Fruit fly (Drosophila melanogaster) whole organism, embryonic: ENCODE measurements around the gene CG9682.

Experiments
- CG10147 ChIP-seq: fragments of 200-800 bp; sonication (Bioruptor generic); optimal IDR thresholded peaks from 2 replicates; lab custom pipeline; 2019; ENCODE audit warnings: missing biosample characterization, mild to moderate bottlenecking, missing genetic modification characterization, moderate library complexity
- CG10274 ChIP-seq: fragments of 200-800 bp; sonication (Bioruptor generic); optimal IDR thresholded peaks from 3 replicates; lab custom pipeline; 2017; ENCODE audit warnings: missing biosample characterization, mild to moderate bottlenecking, missing genetic modification characterization
- CG11093 ChIP-seq: fragments of 200-800 bp; sonication (Bioruptor generic); IDR thresholded peaks from 3 replicates; pipeline ENCODE4 v1.3.6; 2022; ENCODE audit warnings: missing biosample characterization, missing genetic modification characterization
- CG11504 ChIP-seq: fragments of 200-800 bp; sonication (Bioruptor generic); optimal IDR thresholded peaks from 3 replicates; lab custom pipeline; 2019; ENCODE audit warnings: missing biosample characterization, mild to moderate bottlenecking, missing genetic modification characterization, moderate library complexity
- CG11696 ChIP-seq: fragments of 200-800 bp; sonication (Bioruptor generic); IDR thresholded peaks from 2 replicates; pipeline ENCODE4 v1.3.6; 2022; ENCODE audit warnings: missing biosample characterization, missing genetic modification characterization
- CG15073 ChIP-seq: fragments of 200-800 bp; sonication (Bioruptor generic); optimal IDR thresholded peaks from 2 replicates; lab custom pipeline; 2016; ENCODE audit warnings: missing biosample characterization, missing genetic modification characterization
- CG16779 ChIP-seq: fragments of 200-800 bp; sonication (Bioruptor generic); IDR thresholded peaks from 2 replicates; pipeline ENCODE4 v1.3.6; 2022; ENCODE audit warnings: missing biosample characterization, missing genetic modification characterization
- CG18476 ChIP-seq: fragments of 200-800 bp; sonication (Bioruptor generic); optimal IDR thresholded peaks from 2 replicates; lab custom pipeline; 2016; ENCODE audit warnings: missing biosample characterization, mild to moderate bottlenecking, missing genetic modification characterization
- CG2202 ChIP-seq: fragments of 200-800 bp; sonication (Bioruptor generic); optimal IDR thresholded peaks from 2 replicates; lab custom pipeline; 2018; ENCODE audit warnings: missing biosample characterization, mild to moderate bottlenecking, missing genetic modification characterization
- CG31388 ChIP-seq: fragments of 200-800 bp; sonication (Bioruptor generic); optimal IDR thresholded peaks from 2 replicates; lab custom pipeline; 2016; ENCODE audit warnings: missing biosample characterization, missing genetic modification characterization
- CG3281 ChIP-seq: fragments of 200-800 bp; sonication (Bioruptor generic); optimal IDR thresholded peaks from 3 replicates; lab custom pipeline; 2017; ENCODE audit warnings: missing biosample characterization, mild to moderate bottlenecking, missing genetic modification characterization
- CG34224 ChIP-seq: fragments of 200-800 bp; sonication (Bioruptor generic); IDR thresholded peaks from 3 replicates; pipeline ENCODE4 v1.3.6; 2022; ENCODE audit warnings: missing biosample characterization, missing genetic modification characterization; ENCODE audit not compliant: partially characterized antibody
- CG4617 ChIP-seq: fragments of 200-800 bp; sonication (Bioruptor generic); optimal IDR thresholded peaks from 3 replicates; lab custom pipeline; 2016; ENCODE audit warnings: missing biosample characterization, missing genetic modification characterization, borderline replicate concordance
- CG4730 ChIP-seq: fragments of 200-800 bp; sonication (Bioruptor generic); IDR thresholded peaks from 2 replicates; pipeline ENCODE4 v1.3.6; 2022; ENCODE audit warnings: missing biosample characterization, missing genetic modification characterization
- CG5953 ChIP-seq: fragments of 200-800 bp; sonication (Bioruptor generic); IDR thresholded peaks from 2 replicates; pipeline ENCODE4 v1.3.6; 2022; ENCODE audit warnings: missing biosample characterization, missing genetic modification characterization
- CG6175 ChIP-seq: fragments of 200-800 bp; sonication (Bioruptor generic); IDR thresholded peaks from 3 replicates; pipeline ENCODE4 v1.3.6; 2022; ENCODE audit warnings: missing biosample characterization, missing genetic modification characterization
- CG6254 ChIP-seq: fragments of 200-800 bp; sonication (Bioruptor generic); optimal IDR thresholded peaks from 3 replicates; lab custom pipeline; 2017; ENCODE audit warnings: mild to moderate bottlenecking, missing biosample characterization, missing genetic modification reagents, missing genetic modification characterization
- CG6813 ChIP-seq: fragments of 200-800 bp; sonication (Bioruptor generic); optimal IDR thresholded peaks from 2 replicates; lab custom pipeline; 2017; ENCODE audit warnings: missing biosample characterization, missing genetic modification characterization, mild to moderate bottlenecking, moderate library complexity, missing genetic modification reagents
- CG7372 ChIP-seq: fragments of 200-800 bp; sonication (Bioruptor generic); IDR thresholded peaks from 2 replicates; pipeline ENCODE4 v1.3.6; 2022; ENCODE audit warnings: missing biosample characterization, missing genetic modification characterization
- CG7987 ChIP-seq: fragments of 200-800 bp; sonication (Bioruptor generic); optimal IDR thresholded peaks from 2 replicates; lab custom pipeline; 2018; ENCODE audit warnings: missing biosample characterization, mild to moderate bottlenecking, missing genetic modification characterization, moderate library complexity
- CG8290 ChIP-seq, 3 experiments: fragments of 200-800 bp; sonication (Bioruptor generic); optimal IDR thresholded peaks; 2 replicates each; lab custom pipeline; 2016 to 2019; ENCODE audit warnings: missing biosample characterization in 3 of 3, missing genetic modification characterization in 3 of 3, mild to moderate bottlenecking in 2 of 3, moderate library complexity in 1 of 3
- CHES-1-like ChIP-seq: fragments of 200-800 bp; sonication (Bioruptor generic); optimal IDR thresholded peaks from 2 replicates; lab custom pipeline; 2016; ENCODE audit warnings: missing biosample characterization, missing genetic modification characterization
- Doc3 ChIP-seq: fragments of 200-800 bp; sonication (Bioruptor generic); IDR thresholded peaks from 3 replicates; pipeline ENCODE4 v1.3.6; 2022; ENCODE audit warnings: missing biosample characterization, missing genetic modification characterization; ENCODE audit not compliant: partially characterized antibody
- Fer1 ChIP-seq: fragments of 200-800 bp; sonication (Bioruptor generic); optimal IDR thresholded peaks from 2 replicates; lab custom pipeline; 2017; ENCODE audit warnings: missing biosample characterization, mild to moderate bottlenecking, missing genetic modification characterization
- H15 ChIP-seq: fragments of 200-800 bp; sonication (Bioruptor generic); IDR thresholded peaks from 3 replicates; pipeline ENCODE4 v1.3.6; 2022; ENCODE audit warnings: missing biosample characterization, missing genetic modification characterization
- H2.0 ChIP-seq: fragments of 200-800 bp; sonication (Bioruptor generic); IDR thresholded peaks from 2 replicates; pipeline ENCODE4 v1.3.6; 2022; ENCODE audit warnings: missing biosample characterization, missing genetic modification characterization
- HHEX ChIP-seq: fragments of 200-800 bp; sonication (Bioruptor generic); optimal IDR thresholded peaks from 3 replicates; lab custom pipeline; 2017; ENCODE audit warnings: missing biosample characterization, mild to moderate bottlenecking, missing genetic modification characterization, missing genetic modification reagents
- Hmx ChIP-seq: fragments of 200-800 bp; sonication (Bioruptor generic); optimal IDR thresholded peaks from 2 replicates; lab custom pipeline; 2016; ENCODE audit warnings: missing biosample characterization, missing genetic modification characterization
- Kr ChIP-seq: fragments of 200-800 bp; sonication (Bioruptor generic); optimal IDR thresholded peaks from 2 replicates; lab custom pipeline; 2017; ENCODE audit warnings: missing biosample characterization, mild to moderate bottlenecking, missing genetic modification characterization
- Mad ChIP-seq: fragments of 200-800 bp; sonication (Bioruptor generic); optimal IDR thresholded peaks from 2 replicates; lab custom pipeline; 2016; ENCODE audit warnings: missing biosample characterization, missing genetic modification characterization
- NC2α ChIP-seq: fragments of 200-800 bp; sonication (Bioruptor generic); optimal IDR thresholded peaks from 2 replicates; lab custom pipeline; 2016; ENCODE audit warnings: missing biosample characterization, missing genetic modification characterization
- Opbp ChIP-seq: fragments of 200-800 bp; sonication (Bioruptor generic); IDR thresholded peaks from 3 replicates; pipeline ENCODE4 v1.3.6; 2022; ENCODE audit warnings: missing biosample characterization, missing genetic modification characterization; ENCODE audit not compliant: partially characterized antibody
- PHDP ChIP-seq: fragments of 200-800 bp; sonication (Bioruptor generic); optimal IDR thresholded peaks from 3 replicates; lab custom pipeline; 2018; ENCODE audit warnings: missing biosample characterization, mild to moderate bottlenecking, missing genetic modification characterization, moderate library complexity
- ac ChIP-seq: fragments of 200-800 bp; sonication (Bioruptor generic); optimal IDR thresholded peaks from 3 replicates; lab custom pipeline; 2017; ENCODE audit warnings: missing biosample characterization, mild to moderate bottlenecking, missing genetic modification characterization
- bab2 ChIP-seq: fragments of 200-800 bp; sonication (Bioruptor generic); optimal IDR thresholded peaks from 2 replicates; lab custom pipeline; 2016; ENCODE audit warnings: missing biosample characterization, missing genetic modification characterization
- bcd ChIP-seq: fragments of 200-800 bp; sonication (Bioruptor generic); optimal IDR thresholded peaks from 2 replicates; lab custom pipeline; 2017; ENCODE audit warnings: missing biosample characterization, mild to moderate bottlenecking, missing genetic modification characterization
- bsh ChIP-seq, 2 experiments: fragments of 200-800 bp; sonication (Bioruptor generic); optimal IDR thresholded peaks; 2 replicates each; lab custom pipeline; 2017 to 2018; ENCODE audit warnings: mild to moderate bottlenecking in 2 of 2, missing biosample characterization in 2 of 2, missing genetic modification characterization in 2 of 2, moderate library complexity in 1 of 2
- chif ChIP-seq, 2 experiments: fragments of 200-800 bp; sonication (Bioruptor generic); optimal IDR thresholded peaks; 3 replicates each; lab custom pipeline; 2016; ENCODE audit warnings: missing biosample characterization in 2 of 2, missing genetic modification characterization in 2 of 2
- crol ChIP-seq: fragments of 200-800 bp; sonication (Bioruptor generic); IDR thresholded peaks from 2 replicates; pipeline ENCODE4 v1.3.6; 2022; ENCODE audit warnings: missing biosample characterization, missing genetic modification characterization
- da ChIP-seq: fragments of 200-800 bp; sonication (Bioruptor generic); optimal IDR thresholded peaks from 2 replicates; lab custom pipeline; 2016; ENCODE audit warnings: missing biosample characterization, missing genetic modification characterization
- ems ChIP-seq: fragments of 200-800 bp; sonication (Bioruptor generic); optimal IDR thresholded peaks from 3 replicates; lab custom pipeline; 2016; ENCODE audit warnings: missing biosample characterization, missing genetic modification characterization
- maf-S ChIP-seq: fragments of 200-800 bp; sonication (Bioruptor generic); optimal IDR thresholded peaks from 2 replicates; lab custom pipeline; 2016; ENCODE audit warnings: missing biosample characterization, missing genetic modification characterization
- ranshi ChIP-seq: fragments of 200-800 bp; sonication (Bioruptor generic); IDR thresholded peaks from 2 replicates; pipeline ENCODE4 v1.3.6; 2022; ENCODE audit warnings: missing biosample characterization, missing genetic modification characterization
- scrt ChIP-seq: fragments of 200-800 bp; sonication (Bioruptor generic); optimal IDR thresholded peaks from 2 replicates; lab custom pipeline; 2018; ENCODE audit warnings: missing biosample characterization, mild to moderate bottlenecking, missing genetic modification characterization, moderate library complexity
- sob ChIP-seq: fragments of 200-800 bp; sonication (Bioruptor generic); IDR thresholded peaks from 2 replicates; pipeline ENCODE4 v1.3.6; 2022; ENCODE audit warnings: missing biosample characterization, missing genetic modification characterization
- sqz ChIP-seq: fragments of 200-800 bp; sonication (Bioruptor generic); optimal IDR thresholded peaks from 3 replicates; lab custom pipeline; 2018; ENCODE audit warnings: missing biosample characterization, mild to moderate bottlenecking, missing genetic modification characterization
- tap ChIP-seq: fragments of 200-800 bp; optimal IDR thresholded peaks from 3 replicates; lab custom pipeline; 2019; ENCODE audit warnings: missing biosample characterization, mild to moderate bottlenecking, missing genetic modification characterization, moderate library complexity
- unpg ChIP-seq: fragments of 200-800 bp; sonication (Bioruptor generic); optimal IDR thresholded peaks from 3 replicates; lab custom pipeline; 2018; ENCODE audit warnings: missing biosample characterization, mild to moderate bottlenecking, missing genetic modification characterization, moderate library complexity
- wor ChIP-seq: fragments of 200-800 bp; sonication (Bioruptor generic); IDR thresholded peaks from 2 replicates; pipeline ENCODE4 v1.3.6; 2022; ENCODE audit warnings: missing biosample characterization, missing genetic modification characterization

The CG9682 gene

dm6 chr3R:30224577-30224976 lies 26.2 kb upstream of the CG9682 start (continued):
- peak in 1 of 2 experiments; percentile 26 for TF ChIP-seq bsh (GFP tag; optimal IDR thresholded peaks at IDR 0.05; lab: Kevin White, UChicago)
- peak; percentile 8 for TF ChIP-seq Fer1 (GFP tag; lab: Kevin White, UChicago)
- peak; percentile 35 for TF ChIP-seq CG11504

dm6 chr3R:30235253-30235652 lies 15.5 kb upstream of the CG9682 start:
- TF ChIP-seq Opbp (no peak), Kr (GFP tag; lab: Kevin White, UChicago) (no peak), Doc3 (GFP tag; lab: Robert Waterston, UW) (no peak), HHEX (GFP tag; lab: Kevin White, UChicago) (peak; percentile 17), Mad (no peak), CG10147 (no peak), CHES-1-like (GFP tag; lab: Kevin White, UChicago) (no peak), sob (0 out of 2 replicates have a peak, but pooled peaks have one; percentile 32), CG34224 (no peak), CG4617 (GFP tag; lab: Kevin White, UChicago) (no peak), bcd (GFP tag; lab: Kevin White, UChicago) (peak; percentile 18), crol (GFP tag; lab: Robert Waterston, UW) (no peak), CG4730 (no peak), CG18476 (GFP tag; lab: Kevin White, UChicago) (no peak), da (GFP tag; lab: Kevin White, UChicago) (no peak), sqz (GFP tag; lab: Kevin White, UChicago) (peak; percentile 4), CG15073 (GFP tag; lab: Kevin White, UChicago) (no peak), maf-S (no peak), CG2202 (tag; lab: Kevin White, UChicago) (no peak), CG10274 (GFP tag; lab: Kevin White, UChicago) (no peak), CG7987 (GFP tag; lab: Kevin White, UChicago) (no peak), ranshi (GFP tag; lab: Robert Waterston, UW) (peak; percentile 53; the same call in 1 of the 2 replicates), CG8290 (GFP tag; optimal IDR thresholded peaks at IDR 0.05; lab: Kevin White, UChicago) (no peak), CG8290 (tag; optimal IDR thresholded peaks at IDR 0.05; lab: Kevin White, UChicago) (no peak), CG5953 (GFP tag; lab: Robert Waterston, UW) (no peak), Hmx (GFP tag; lab: Kevin White, UChicago) (no peak), unpg (peak; percentile 49), CG16779 (GFP tag; lab: Robert Waterston, UW) (no peak), CG6254 (GFP tag; lab: Kevin White, UChicago) (peak; percentile 23), H2.0 (GFP tag; lab: Robert Waterston, UW) (0 out of 2 replicates have a peak, but pooled peaks have one; percentile 17), ems (no peak), CG6813 (GFP tag; lab: Kevin White, UChicago) (peak; percentile 24), PHDP (tag; lab: Kevin White, UChicago) (peak; percentile 10), ac (GFP tag; lab: Kevin White, UChicago) (no peak), wor (GFP tag; lab: Robert Waterston, UW) (no peak), NC2α (no peak), CG11696 (GFP tag; lab: Robert Waterston, UW) (no peak), CG11093 (GFP tag; lab: Robert Waterston, UW) (no peak), CG6175 (no peak), chif (GFP tag; optimal IDR thresholded peaks at IDR 0.05; lab: Kevin White, UChicago) (peak in 1 of 2 experiments; percentile 8), scrt (peak; percentile 21), bab2 (GFP tag; lab: Kevin White, UChicago) (no peak), H15 (GFP tag; lab: Robert Waterston, UW) (no peak), CG7372 (GFP tag; lab: Robert Waterston, UW) (no peak), tap (peak; percentile 35), CG3281 (peak; percentile 38), CG31388 (GFP tag; lab: Kevin White, UChicago) (no peak)
